Fruit fly (Drosophila melanogaster) whole organism, embryonic: Measurements from ENCODE around the gene DZIP1.
A peak's percentile ranks its signal among the peaks of the same experiment; 100 is the strongest.

Source experiments
- Adf1 ChIP-seq: fragments of 200-800 bp; sonication (Bioruptor generic); IDR thresholded peaks from 2 replicates; pipeline ENCODE4 v1.3.6; 2022; ENCODE audit warnings: missing biosample characterization, missing genetic modification characterization
- Atf3 ChIP-seq: fragments of 200-800 bp; sonication (Bioruptor generic); optimal IDR thresholded peaks from 3 replicates; lab custom pipeline; 2016; ENCODE audit warnings: missing biosample characterization, missing genetic modification characterization
- B-H1 ChIP-seq: fragments of 200-800 bp; sonication (Bioruptor generic); IDR thresholded peaks from 3 replicates; pipeline ENCODE4 v1.3.6; 2022; ENCODE audit warnings: missing biosample characterization, missing genetic modification characterization
- Bteb2 ChIP-seq: fragments of 200-800 bp; sonication (Bioruptor generic); optimal IDR thresholded peaks from 2 replicates; lab custom pipeline; 2016; ENCODE audit warnings: missing biosample characterization, missing genetic modification characterization
- CG10543 ChIP-seq: fragments of 200-800 bp; sonication (Bioruptor generic); optimal IDR thresholded peaks from 3 replicates; lab custom pipeline; 2017; ENCODE audit warnings: missing biosample characterization, mild to moderate bottlenecking, missing genetic modification characterization, moderate library complexity
- CG12744 ChIP-seq: fragments of 200-800 bp; sonication (Bioruptor generic); optimal IDR thresholded peaks from 2 replicates; lab custom pipeline; 2016; ENCODE audit warnings: missing biosample characterization, missing genetic modification characterization
- CG18599 ChIP-seq: fragments of 200-800 bp; sonication (Bioruptor generic); optimal IDR thresholded peaks from 3 replicates; lab custom pipeline; 2017; ENCODE audit warnings: missing biosample characterization, missing genetic modification characterization, mild to moderate bottlenecking, moderate library complexity, missing genetic modification reagents
- CG18619 ChIP-seq: fragments of 200-800 bp; sonication (Bioruptor generic); optimal IDR thresholded peaks from 3 replicates; lab custom pipeline; 2017; ENCODE audit warnings: missing biosample characterization, mild to moderate bottlenecking, missing genetic modification characterization
- CG2120 ChIP-seq: fragments of 200-800 bp; sonication (Bioruptor generic); optimal IDR thresholded peaks from 3 replicates; lab custom pipeline; 2016; ENCODE audit warnings: missing biosample characterization, missing genetic modification characterization
- CG2129 ChIP-seq: fragments of 200-800 bp; sonication (Bioruptor generic); IDR thresholded peaks from 2 replicates; pipeline ENCODE4 v1.3.6; 2022; ENCODE audit warnings: missing biosample characterization, missing genetic modification characterization; ENCODE audit not compliant: partially characterized antibody
- CG33213 ChIP-seq: fragments of 200-800 bp; sonication (Bioruptor generic); optimal IDR thresholded peaks from 3 replicates; lab custom pipeline; 2016; ENCODE audit warnings: missing biosample characterization, missing genetic modification characterization
- CG34376 ChIP-seq: fragments of 200-800 bp; sonication (Bioruptor generic); optimal IDR thresholded peaks from 2 replicates; lab custom pipeline; 2018; ENCODE audit warnings: missing biosample characterization, mild to moderate bottlenecking, missing genetic modification characterization
- CG6272 ChIP-seq: fragments of 200-800 bp; sonication (Bioruptor generic); IDR thresholded peaks from 2 replicates; pipeline ENCODE4 v1.3.6; 2022; ENCODE audit warnings: missing biosample characterization, missing genetic modification characterization
- CG6654 ChIP-seq: fragments of 200-800 bp; sonication (Bioruptor generic); optimal IDR thresholded peaks from 2 replicates; lab custom pipeline; 2017; ENCODE audit warnings: missing biosample characterization, mild to moderate bottlenecking, missing genetic modification characterization
- CG7745 ChIP-seq: fragments of 200-800 bp; sonication (Bioruptor generic); optimal IDR thresholded peaks from 2 replicates; lab custom pipeline; 2018; ENCODE audit warnings: missing biosample characterization, mild to moderate bottlenecking, missing genetic modification characterization, moderate library complexity
- CG8359 ChIP-seq: fragments of 200-800 bp; sonication (Bioruptor generic); optimal IDR thresholded peaks from 2 replicates; lab custom pipeline; 2017; ENCODE audit warnings: missing biosample characterization, mild to moderate bottlenecking, missing genetic modification characterization, borderline replicate concordance
- CoRest ChIP-seq: fragments of 200-800 bp; sonication (Bioruptor generic); optimal IDR thresholded peaks from 3 replicates; lab custom pipeline; 2018; ENCODE audit warnings: missing biosample characterization, mild to moderate bottlenecking, missing genetic modification characterization, moderate library complexity
- D19B ChIP-seq: fragments of 200-800 bp; sonication (Bioruptor generic); optimal IDR thresholded peaks from 2 replicates; lab custom pipeline; 2017; ENCODE audit warnings: missing biosample characterization, mild to moderate bottlenecking, missing genetic modification characterization
- Dad ChIP-seq: fragments of 200-800 bp; sonication (Bioruptor generic); optimal IDR thresholded peaks from 3 replicates; lab custom pipeline; 2016; ENCODE audit warnings: missing biosample characterization, missing genetic modification characterization
- Dip3 ChIP-seq: fragments of 200-800 bp; sonication (Bioruptor generic); optimal IDR thresholded peaks from 3 replicates; lab custom pipeline; 2016; ENCODE audit warnings: missing biosample characterization, missing genetic modification characterization
- ERR ChIP-seq: fragments of 200-800 bp; sonication (Bioruptor generic); optimal IDR thresholded peaks from 2 replicates; lab custom pipeline; 2016; ENCODE audit warnings: missing biosample characterization, missing genetic modification characterization
- Hand ChIP-seq: fragments of 200-800 bp; sonication (Bioruptor generic); optimal IDR thresholded peaks from 2 replicates; lab custom pipeline; 2017; ENCODE audit warnings: mild to moderate bottlenecking, missing biosample characterization, missing genetic modification reagents, missing genetic modification characterization
- Hr39 ChIP-seq: fragments of >200 bp; optimal IDR thresholded peaks from 2 replicates; lab custom pipeline; 2017
- Mes4 ChIP-seq: fragments of 200-800 bp; sonication (Bioruptor generic); optimal IDR thresholded peaks from 2 replicates; lab custom pipeline; 2016; ENCODE audit warnings: missing biosample characterization, missing genetic modification characterization
- Nf-YB ChIP-seq: fragments of 200-800 bp; sonication (Bioruptor generic); optimal IDR thresholded peaks from 3 replicates; lab custom pipeline; 2019; ENCODE audit warnings: missing biosample characterization, mild to moderate bottlenecking, missing genetic modification characterization, moderate library complexity
- Pdp1 ChIP-seq, 2 experiments: fragments of 200-800 bp; sonication (Bioruptor generic); optimal IDR thresholded peaks; 3 replicates each; lab custom pipeline; 2016; ENCODE audit warnings: missing biosample characterization in 2 of 2, missing genetic modification characterization in 2 of 2, mild to moderate bottlenecking in 1 of 2, moderate library complexity in 1 of 2
- Spps ChIP-seq: fragments of 200-800 bp; sonication (Bioruptor generic); optimal IDR thresholded peaks from 2 replicates; lab custom pipeline; 2018; ENCODE audit warnings: missing biosample characterization, mild to moderate bottlenecking, missing genetic modification characterization
- TFAM ChIP-seq: fragments of 200-800 bp; sonication (Bioruptor generic); optimal IDR thresholded peaks from 2 replicates; lab custom pipeline; 2017; ENCODE audit warnings: missing biosample characterization, missing genetic modification characterization, inconsistent platforms
- Vsx1 ChIP-seq: fragments of 200-800 bp; sonication (Bioruptor generic); optimal IDR thresholded peaks from 2 replicates; lab custom pipeline; 2017; ENCODE audit warnings: missing biosample characterization, mild to moderate bottlenecking, missing genetic modification characterization, missing genetic modification reagents
- Xbp1 ChIP-seq: fragments of 200-800 bp; sonication (Bioruptor generic); optimal IDR thresholded peaks from 3 replicates; lab custom pipeline; 2016; ENCODE audit warnings: missing biosample characterization, mild to moderate bottlenecking, missing genetic modification characterization
- al ChIP-seq: fragments of 200-800 bp; sonication (Bioruptor generic); IDR thresholded peaks from 2 replicates; pipeline ENCODE4 v1.3.6; 2022; ENCODE audit warnings: missing biosample characterization, missing genetic modification characterization
- bab2 ChIP-seq: fragments of 200-800 bp; sonication (Bioruptor generic); optimal IDR thresholded peaks from 2 replicates; lab custom pipeline; 2016; ENCODE audit warnings: missing biosample characterization, missing genetic modification characterization
- cg ChIP-seq: fragments of 200-800 bp; sonication (Bioruptor generic); optimal IDR thresholded peaks from 3 replicates; lab custom pipeline; 2019; ENCODE audit warnings: missing biosample characterization, mild to moderate bottlenecking, missing genetic modification characterization, moderate library complexity
- chif ChIP-seq, 2 experiments: fragments of 200-800 bp; sonication (Bioruptor generic); optimal IDR thresholded peaks; 3 replicates each; lab custom pipeline; 2016; ENCODE audit warnings: missing biosample characterization in 2 of 2, missing genetic modification characterization in 2 of 2
- disco-r ChIP-seq: fragments of 200-800 bp; sonication (Bioruptor generic); optimal IDR thresholded peaks from 2 replicates; lab custom pipeline; 2016; ENCODE audit warnings: missing biosample characterization, missing genetic modification characterization
- dmrt11E ChIP-seq: fragments of 200-800 bp; sonication (Bioruptor generic); optimal IDR thresholded peaks from 3 replicates; lab custom pipeline; 2018; ENCODE audit warnings: missing biosample characterization, mild to moderate bottlenecking, missing genetic modification characterization, moderate library complexity
- jing ChIP-seq: fragments of 200-800 bp; sonication (Bioruptor generic); optimal IDR thresholded peaks from 2 replicates; lab custom pipeline; 2018; ENCODE audit warnings: missing biosample characterization, mild to moderate bottlenecking, missing genetic modification characterization
- kay ChIP-seq: fragments of 200-800 bp; sonication (Bioruptor generic); optimal IDR thresholded peaks from 2 replicates; lab custom pipeline; 2016; ENCODE audit warnings: missing biosample characterization, missing genetic modification characterization
- nmo ChIP-seq: fragments of 200-800 bp; sonication (Bioruptor generic); optimal IDR thresholded peaks from 2 replicates; lab custom pipeline; 2018; ENCODE audit warnings: missing biosample characterization, mild to moderate bottlenecking, missing genetic modification characterization, moderate library complexity
- pnt ChIP-seq: fragments of 200-800 bp; sonication (Bioruptor generic); optimal IDR thresholded peaks from 3 replicates; lab custom pipeline; 2016; ENCODE audit warnings: missing biosample characterization, missing genetic modification characterization
- slp2 ChIP-seq: fragments of 200-800 bp; sonication (Bioruptor generic); optimal IDR thresholded peaks from 2 replicates; lab custom pipeline; 2016; ENCODE audit warnings: missing biosample characterization, missing genetic modification characterization
- stwl ChIP-seq: fragments of 200-800 bp; sonication (Bioruptor generic); optimal IDR thresholded peaks from 3 replicates; lab custom pipeline; 2018; ENCODE audit warnings: missing biosample characterization, mild to moderate bottlenecking, missing genetic modification characterization, moderate library complexity
- sug ChIP-seq: fragments of 200-800 bp; optimal IDR thresholded peaks from 2 replicates; lab custom pipeline; 2019; ENCODE audit warnings: missing biosample characterization, mild to moderate bottlenecking, missing genetic modification characterization, moderate library complexity
- tgo ChIP-seq: fragments of 200-800 bp; sonication (Bioruptor generic); IDR thresholded peaks from 3 replicates; pipeline ENCODE4 v1.3.6; 2022; ENCODE audit warnings: missing biosample characterization, missing genetic modification characterization
- tio ChIP-seq: fragments of 200-800 bp; sonication (Bioruptor generic); optimal IDR thresholded peaks from 2 replicates; lab custom pipeline; 2017; ENCODE audit warnings: missing biosample characterization, missing genetic modification characterization, inconsistent platforms
- trem ChIP-seq: fragments of 200-800 bp; optimal IDR thresholded peaks from 3 replicates; lab custom pipeline; 2019; ENCODE audit warnings: missing biosample characterization, mild to moderate bottlenecking, missing genetic modification characterization, moderate library complexity
- twi ChIP-seq: fragments of 200-800 bp; optimal IDR thresholded peaks from 2 replicates; lab custom pipeline; 2019; ENCODE audit warnings: missing biosample characterization, mild to moderate bottlenecking, missing genetic modification characterization, moderate library complexity
- vnd ChIP-seq: fragments of 200-800 bp; sonication (Bioruptor generic); IDR thresholded peaks from 3 replicates; pipeline ENCODE4 v1.3.6; 2022; ENCODE audit warnings: missing biosample characterization, missing genetic modification characterization; ENCODE audit not compliant: partially characterized antibody
- wek ChIP-seq: fragments of 200-800 bp; sonication (Bioruptor generic); optimal IDR thresholded peaks from 3 replicates; lab custom pipeline; 2018; ENCODE audit warnings: missing biosample characterization, mild to moderate bottlenecking, missing genetic modification characterization, moderate library complexity
- wor ChIP-seq: fragments of 200-800 bp; sonication (Bioruptor generic); IDR thresholded peaks from 2 replicates; pipeline ENCODE4 v1.3.6; 2022; ENCODE audit warnings: missing biosample characterization, missing genetic modification characterization
- zen ChIP-seq: fragments of 200-800 bp; sonication (Bioruptor generic); optimal IDR thresholded peaks from 3 replicates; lab custom pipeline; 2018; ENCODE audit warnings: missing biosample characterization, mild to moderate bottlenecking, missing genetic modification characterization, moderate library complexity

DZIP1 gene

dm6 chr3R:24557020-24557465, 42.0 kb downstream of the DZIP1 start (continued):
- TF ChIP-seq kay (peak; percentile 18), CG6272 (no peak; the same call in 1 of the 2 replicates), CoRest (tag; lab: Kevin White, UChicago) (no peak), zen (peak; percentile 66), slp2 (no peak), Vsx1 (GFP tag; lab: Kevin White, UChicago) (no peak), twi (peak; percentile 32), CG33213 (GFP tag; lab: Kevin White, UChicago) (peak; percentile 82), CG7745 (tag; lab: Kevin White, UChicago) (no peak), Pdp1 (GFP tag; optimal IDR thresholded peaks at IDR 0.05; lab: Kevin White, UChicago) (peak; percentile 35 to 92), CG6654 (no peak), Adf1 (GFP tag; lab: Robert Waterston, UW) (peak; percentile 46; the same call in 1 of the 2 replicates), CG10543 (GFP tag; lab: Kevin White, UChicago) (peak; percentile 52), Nf-YB (GFP tag; lab: Kevin White, UChicago) (peak; percentile 7), Bteb2 (peak; percentile 57), CG18619 (GFP tag; lab: Kevin White, UChicago) (peak; percentile 52), sug (tag; lab: Kevin White, UChicago) (peak; percentile 77), tgo (GFP tag; lab: Robert Waterston, UW) (peak; percentile 72; the same call in 2 of the 3 replicates), Hand (GFP tag; lab: Kevin White, UChicago) (no peak), Dip3 (GFP tag; lab: Kevin White, UChicago) (peak; percentile 68), stwl (peak; percentile 36), ERR (GFP tag; lab: Kevin White, UChicago) (peak; percentile 50), cg (no peak), Hr39 (lab: Kevin White, UChicago) (no peak), CG8359 (GFP tag; lab: Kevin White, UChicago) (no peak), D19B (GFP tag; lab: Kevin White, UChicago) (no peak), al (GFP tag; lab: Robert Waterston, UW) (no peak), bab2 (GFP tag; lab: Kevin White, UChicago) (peak; percentile 77), tio (GFP tag; lab: Kevin White, UChicago) (peak; percentile 9), Xbp1 (peak; percentile 86), TFAM (GFP tag; lab: Kevin White, UChicago) (no peak), chif (GFP tag; optimal IDR thresholded peaks at IDR 0.05; lab: Kevin White, UChicago) (peak; percentile 46 to 84), dmrt11E (tag; lab: Kevin White, UChicago) (peak; percentile 41), wor (GFP tag; lab: Robert Waterston, UW) (no peak), Atf3 (GFP tag; lab: Kevin White, UChicago) (peak; percentile 66), B-H1 (GFP tag; lab: Robert Waterston, UW) (no peak; the same call in 2 of the 3 replicates), pnt (peak; percentile 26), CG34376 (GFP tag; lab: Kevin White, UChicago) (peak; percentile 65), jing (GFP tag; lab: Kevin White, UChicago) (no peak), vnd (peak; percentile 64), Dad (GFP tag; lab: Kevin White, UChicago) (peak; percentile 61), disco-r (GFP tag; lab: Kevin White, UChicago) (no peak), wek (GFP tag; lab: Kevin White, UChicago) (no peak), CG18599 (no peak), CG2120 (GFP tag; lab: Kevin White, UChicago) (peak; percentile 76), Mes4 (GFP tag; lab: Kevin White, UChicago) (peak; percentile 60), CG2129 (no peak), CG12744 (GFP tag; lab: Kevin White, UChicago) (peak; percentile 68), Spps (tag; lab: Kevin White, UChicago) (no peak), trem (tag; lab: Kevin White, UChicago) (peak; percentile 17), nmo (peak; percentile 62)
